Fruit fly (Drosophila melanogaster): ENCODE results near the gene CG15892.

The CG15892 gene

dm6 chrX:6287842-6288241 lies 6.3 kb downstream of the CG15892 start, which contains the start of the genes Top3beta and wuho (continued):
- TF ChIP-seq so (GFP tag; IDR thresholded peaks at IDR 0.05) (0 out of 3 replicates have a peak, but pooled peaks have one; percentile 11), CG13296 (GFP tag; optimal IDR thresholded peaks at IDR 0.05) (no peak), HLHmδ (GFP tag; optimal IDR thresholded peaks at IDR 0.05) (peak; percentile 91), zf30C (GFP tag; optimal IDR thresholded peaks at IDR 0.05) (no peak), CG16815 (GFP tag; optimal IDR thresholded peaks at IDR 0.05) (no peak), CG4854 (GFP tag; optimal IDR thresholded peaks at IDR 0.05) (no peak), Xbp1 (GFP tag; optimal IDR thresholded peaks at IDR 0.05) (peak; percentile 60), tna (GFP tag; IDR thresholded peaks at IDR 0.05; ENCODE audit: partially characterized antibody) (peak; percentile 80), cas (GFP tag; IDR thresholded peaks at IDR 0.05) (no peak), caup (GFP tag; optimal IDR thresholded peaks at IDR 0.05; ENCODE audit: severe bottlenecking) (peak; percentile 62), CG9817 (tag; optimal IDR thresholded peaks at IDR 0.05) (no peak), pfk (GFP tag; optimal IDR thresholded peaks at IDR 0.05) (no peak), CG15601 (tag; optimal IDR thresholded peaks at IDR 0.05) (no peak), gcm (GFP tag; optimal IDR thresholded peaks at IDR 0.05) (peak; percentile 13), ERR (GFP tag; optimal IDR thresholded peaks at IDR 0.05) (peak; percentile 48), CG7786 (GFP tag; optimal IDR thresholded peaks at IDR 0.05) (peak; percentile 40), esg (GFP tag; conservative IDR thresholded peaks at IDR 0.05) (no peak), ems (GFP tag; optimal IDR thresholded peaks at IDR 0.05) (peak; percentile 43), Hr78 (GFP tag; optimal IDR thresholded peaks at IDR 0.05) (no peak), Doc3 (GFP tag; IDR thresholded peaks at IDR 0.05; ENCODE audit: partially characterized antibody) (peak; percentile 49; the same call in 1 of the 3 replicates), CG14667 (GFP tag; IDR thresholded peaks at IDR 0.05) (no peak), jing (GFP tag; optimal IDR thresholded peaks at IDR 0.05) (no peak), CG9876 (GFP tag; optimal IDR thresholded peaks at IDR 0.05) (peak; percentile 15), gt (GFP tag; IDR thresholded peaks at IDR 0.05) (no peak), pho (GFP tag; optimal IDR thresholded peaks at IDR 0.05) (peak; percentile 57), crc (GFP tag; optimal IDR thresholded peaks at IDR 0.05) (no peak), zen (tag; optimal IDR thresholded peaks at IDR 0.05) (peak; percentile 80), croc (GFP tag; conservative IDR thresholded peaks at IDR 0.05) (no peak), run (tag; optimal IDR thresholded peaks at IDR 0.05) (peak; percentile 35), dm (GFP tag; optimal IDR thresholded peaks at IDR 0.05) (peak; percentile 79), CG4404 (GFP tag; IDR thresholded peaks at IDR 0.05) (no peak), jumu (GFP tag; optimal IDR thresholded peaks at IDR 0.05) (peak; percentile 58), CG4328 (GFP tag; optimal IDR thresholded peaks at IDR 0.05) (no peak), amos (GFP tag; IDR thresholded peaks at IDR 0.05; ENCODE audit: partially characterized antibody) (peak; percentile 75), CG17186 (GFP tag; optimal IDR thresholded peaks at IDR 0.05) (peak; percentile 85), ato (GFP tag; IDR thresholded peaks at IDR 0.05; ENCODE audit: partially characterized antibody) (peak; percentile 40; the same call in 1 of the 2 replicates), maf-S (GFP tag; optimal IDR thresholded peaks at IDR 0.05) (peak; percentile 57), kni (GFP tag; optimal IDR thresholded peaks at IDR 0.05) (no peak), CG31388 (GFP tag; optimal IDR thresholded peaks at IDR 0.05) (no peak), CG13424 (tag; optimal IDR thresholded peaks at IDR 0.05) (peak; percentile 8), E2f1 (GFP tag; IDR thresholded peaks at IDR 0.05) (no peak), CG8359 (GFP tag; optimal IDR thresholded peaks at IDR 0.05; ENCODE audit: borderline replicate concordance) (no peak), Jarid2 (GFP tag; optimal IDR thresholded peaks at IDR 0.05) (no peak), unc-4 (GFP tag; IDR thresholded peaks at IDR 0.05; ENCODE audit: partially characterized antibody) (peak; percentile 74), Vsx1 (GFP tag; optimal IDR thresholded peaks at IDR 0.05) (no peak), CG15514 (GFP tag; optimal IDR thresholded peaks at IDR 0.05) (peak; percentile 88), CG4617 (GFP tag; optimal IDR thresholded peaks at IDR 0.05; ENCODE audit: borderline replicate concordance) (peak; percentile 97), CG4707 (GFP tag; optimal IDR thresholded peaks at IDR 0.05) (no peak), scrt (GFP tag; optimal IDR thresholded peaks at IDR 0.05) (no peak)
